Worm (Caenorhabditis elegans): ENCODE data around the gene unc-76.
A peak's percentile ranks its signal among the peaks of the same experiment; 100 is the strongest.

Gene unc-76

DNA sequence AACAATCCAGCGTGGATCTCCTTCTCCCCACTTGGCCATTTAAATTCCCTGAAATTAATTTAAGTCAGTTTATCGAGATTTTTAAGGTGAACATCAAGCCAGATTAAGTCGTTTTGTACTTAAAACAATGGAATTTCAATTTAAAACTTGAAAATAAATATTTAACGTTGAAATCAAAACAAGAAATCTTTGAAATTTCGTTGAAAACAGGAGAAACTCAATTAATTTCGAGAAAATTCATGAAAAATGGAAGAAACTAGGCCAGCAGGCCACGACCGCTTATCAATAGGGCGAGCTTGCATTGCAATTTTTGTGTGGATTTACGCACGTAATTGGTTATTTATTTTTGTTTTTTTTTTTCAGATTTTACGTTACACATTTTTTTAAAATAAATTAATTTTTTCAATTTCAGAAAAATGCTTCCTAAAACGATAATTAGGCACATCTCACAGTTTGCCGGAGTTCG lies 13.8 kb downstream of the unc-76 start, which contains the start of the genes ahsa-1 and C01G10.7:
TSS of gene ahsa-1 (minus strand) at position 51 of the 466 bp plus-strand sequence.
TSS of gene C01G10.7 (plus strand) at position 413 of the 466 bp plus-strand sequence.
- TF ChIP-seq F49E8.2 (tag; optimal IDR thresholded peaks at IDR 0.05; ENCODE audit: borderline replicate concordance) (peak; percentile 56), D1046.2 (GFP tag; IDR thresholded peaks at IDR 0.05) (no peak), daf-16 (GFP tag; optimal IDR thresholded peaks at IDR 0.05) (peak in 1 of 2 experiments; percentile 72), daf-16 (tag; optimal IDR thresholded peaks at IDR 0.05) (no peak), F37D6.2 (tag; optimal IDR thresholded peaks at IDR 0.05) (peak; percentile 70), Y105C5A.15 (GFP tag; IDR thresholded peaks at IDR 0.05) (no peak), aha-1 (tag) (peak; percentile 98), duxl-1 (tag; optimal IDR thresholded peaks at IDR 0.05; ENCODE audit: poor library complexity) (peak; percentile 72), nhr-10 (tag; optimal IDR thresholded peaks at IDR 0.05) (peak; percentile 8), zip-2 (tag; optimal IDR thresholded peaks at IDR 0.05) (no peak), tag-97 (GFP tag; IDR thresholded peaks at IDR 0.05) (0 out of 2 replicates have a peak, but pooled peaks have one; percentile 12), lin-15B (tag; optimal IDR thresholded peaks at IDR 0.05) (peak; percentile 91), pha-4 (GFP tag; IDR thresholded peaks at IDR 0.05) (peak; percentile 54; the same call in 1 of the 2 replicates), pha-4 (tag; optimal IDR thresholded peaks at IDR 0.05) (peak; percentile 97), egl-43 (GFP tag; IDR thresholded peaks at IDR 0.05) (no peak), arid-1 (GFP tag; conservative IDR thresholded peaks at IDR 0.05) (0 out of 2 replicates have a peak, but pooled peaks have one; percentile 46), hmg-1.1 (GFP tag; IDR thresholded peaks at IDR 0.05) (peak; percentile 79), mes-2 (tag; optimal IDR thresholded peaks at IDR 0.05; ENCODE audit: poor library complexity, severe bottlenecking) (peak; percentile 99), fos-1 (tag; optimal IDR thresholded peaks at IDR 0.05) (no peak), nhr-42 (GFP tag; IDR thresholded peaks at IDR 0.05) (peak; percentile 46; the same call in 1 of the 2 replicates), set-16 (GFP tag; IDR thresholded peaks at IDR 0.05) (no peak), R02D3.7 (tag; optimal IDR thresholded peaks at IDR 0.05) (peak; percentile 89), ceh-32 (tag; optimal IDR thresholded peaks at IDR 0.05; ENCODE audit: poor library complexity) (no peak), lsy-2 (tag; optimal IDR thresholded peaks at IDR 0.05) (peak; percentile 64 to 94), dmd-8 (GFP tag; IDR thresholded peaks at IDR 0.05) (no peak), Y75B8A.6 (GFP tag; IDR thresholded peaks at IDR 0.05) (no peak), saeg-2 (GFP tag; IDR thresholded peaks at IDR 0.05) (no peak), ces-1 (GFP tag; optimal IDR thresholded peaks at IDR 0.05) (peak; percentile 60), lin-29 (GFP tag; IDR thresholded peaks at IDR 0.05) (no peak), pqm-1 (tag; optimal IDR thresholded peaks at IDR 0.05) (peak; percentile 72), T26A8.4 (GFP tag; IDR thresholded peaks at IDR 0.05) (peak; percentile 59; the same call in 1 of the 2 replicates), unc-39 (tag; optimal IDR thresholded peaks at IDR 0.05) (no peak), nhr-111 (GFP tag; optimal IDR thresholded peaks at IDR 0.05) (no peak), F44E2.7 (GFP tag; IDR thresholded peaks at IDR 0.05) (no peak), nhr-102 (tag; optimal IDR thresholded peaks at IDR 0.05) (no peak), skn-1 (tag; optimal IDR thresholded peaks at IDR 0.05) (no peak), spr-3 (GFP tag; optimal IDR thresholded peaks at IDR 0.05) (no peak), nhr-41 (GFP tag; IDR thresholded peaks at IDR 0.05) (no peak), nhr-76 (tag; optimal IDR thresholded peaks at IDR 0.05) (no peak), snpc-4 (tag; optimal IDR thresholded peaks at IDR 0.05) (no peak), hlh-11 (tag; optimal IDR thresholded peaks at IDR 0.05) (peak; percentile 74), vab-7 (GFP tag; IDR thresholded peaks at IDR 0.05) (peak; percentile 49; the same call in 1 of the 2 replicates), dmd-6 (GFP tag; IDR thresholded peaks at IDR 0.05) (peak; percentile 86), ceh-62 (tag; optimal IDR thresholded peaks at IDR 0.05) (no peak), daf-19 (GFP tag; conservative IDR thresholded peaks at IDR 0.05) (no peak), aly-2 (tag; optimal IDR thresholded peaks at IDR 0.05) (no peak), tra-1 (GFP tag; IDR thresholded peaks at IDR 0.05) (peak; percentile 58; the same call in 1 of the 2 replicates), mep-1 (tag; optimal IDR thresholded peaks at IDR 0.05) (no peak), nhr-77 (tag; optimal IDR thresholded peaks at IDR 0.05) (peak; percentile 88), lim-7 (GFP tag; IDR thresholded peaks at IDR 0.05) (no peak), fkh-10 (GFP tag; optimal IDR thresholded peaks at IDR 0.05) (peak; percentile 80), nhr-11 (tag; optimal IDR thresholded peaks at IDR 0.05) (peak; percentile 66)

Data from whole organism, L4 larva.